Worm (Caenorhabditis elegans): Measurements from ENCODE around the gene lin-5.

lin-5 gene

DNA sequence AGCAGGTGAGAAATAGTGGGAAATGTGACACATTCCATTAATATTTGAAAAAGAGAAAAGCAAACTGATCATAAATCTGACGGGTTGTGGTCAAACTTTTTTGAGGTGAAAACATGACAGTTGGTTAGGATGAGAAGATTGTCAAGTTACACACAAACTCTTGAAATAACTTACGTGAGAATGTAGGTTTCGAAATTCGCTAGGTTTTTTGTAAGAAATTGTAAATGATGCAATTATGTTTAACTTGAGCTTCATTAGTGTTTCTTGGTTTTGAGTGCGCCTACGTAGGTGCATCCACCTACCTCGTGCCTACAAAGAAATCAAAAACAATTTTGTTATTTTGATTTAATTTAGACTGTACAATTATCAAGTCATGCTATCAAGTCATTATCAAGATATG is 25.1 kb upstream of the lin-5 start, which contains the start of gene cex-2:
Gene cex-2, minus strand, starts transcription at position 101 of the 400 bp plus-strand sequence.
- TF ChIP-seq ceh-27 (GFP tag; optimal IDR thresholded peaks at IDR 0.05): no peak
- TF ChIP-seq let-526 (GFP tag; IDR thresholded peaks at IDR 0.05): no peak
- TF ChIP-seq dox-1 (GFP tag; IDR thresholded peaks at IDR 0.05): no peak
- no peak for TF ChIP-seq sdz-38 (tag; optimal IDR thresholded peaks at IDR 0.05)
- TF ChIP-seq Y95B8A.8 (GFP tag; IDR thresholded peaks at IDR 0.05): no peak
- TF ChIP-seq die-1 (tag; optimal IDR thresholded peaks at IDR 0.05): no peak
- no peak for TF ChIP-seq madf-10 (tag; optimal IDR thresholded peaks at IDR 0.05)
- no peak for TF ChIP-seq nhr-80 (tag; optimal IDR thresholded peaks at IDR 0.05)
- no peak for TF ChIP-seq rpc-1 (optimal IDR thresholded peaks at IDR 0.05)
- TF ChIP-seq rpc-1 (tag; optimal IDR thresholded peaks at IDR 0.05): no peak
- TF ChIP-seq Y79H2A.3 (GFP tag; conservative IDR thresholded peaks at IDR 0.05): no peak
- no peak for TF ChIP-seq F22D6.2 (tag; optimal IDR thresholded peaks at IDR 0.05)
- no peak for TF ChIP-seq F52B5.7 (tag; optimal IDR thresholded peaks at IDR 0.05)
- TF ChIP-seq atf-7 (tag; optimal IDR thresholded peaks at IDR 0.05): no peak
- no peak for TF ChIP-seq let-607 (tag; optimal IDR thresholded peaks at IDR 0.05)
- no peak for TF ChIP-seq akir-1 (GFP tag; optimal IDR thresholded peaks at IDR 0.05)
- TF ChIP-seq C17E4.6 (GFP tag; IDR thresholded peaks at IDR 0.05): no peak
- TF ChIP-seq attf-3 (GFP tag; conservative IDR thresholded peaks at IDR 0.05): no peak
- TF ChIP-seq ekl-4 (GFP tag; IDR thresholded peaks at IDR 0.05): no peak
- TF ChIP-seq tbp1 (GFP tag; optimal IDR thresholded peaks at IDR 0.05): no peak
- TF ChIP-seq unc-62 (GFP tag; optimal IDR thresholded peaks at IDR 0.05): no peak

DNA sequence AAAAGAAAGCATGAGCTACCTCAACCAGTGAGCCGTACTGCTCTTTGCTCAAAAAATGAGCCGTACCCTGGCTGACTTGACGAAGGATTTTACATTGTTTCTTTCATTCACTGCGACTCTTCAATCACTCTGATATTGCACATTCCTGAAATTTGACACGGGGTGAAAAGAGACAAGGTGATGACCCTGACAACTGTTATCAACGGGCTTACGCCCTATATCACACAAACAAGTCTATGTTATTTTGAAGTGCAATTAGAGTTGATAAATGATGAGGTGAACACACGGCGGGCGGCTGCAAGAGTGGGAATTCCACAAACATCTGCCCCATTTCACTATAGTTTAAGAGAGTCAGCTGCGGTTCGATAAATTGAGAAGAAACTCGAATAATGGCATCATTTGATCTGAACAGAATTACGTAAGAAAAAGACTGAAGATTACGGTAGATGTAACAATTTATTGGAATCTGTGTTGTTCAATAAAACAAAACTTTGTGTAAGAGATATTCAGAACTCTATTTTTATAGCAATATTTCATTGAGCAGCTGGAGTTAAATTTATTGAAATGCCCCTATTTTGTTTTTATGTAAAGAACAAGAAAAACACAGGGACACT is 23.7 kb upstream of the lin-5 start:
- no peak for TF ChIP-seq mcd-1 (GFP tag; IDR thresholded peaks at IDR 0.05)
- TF ChIP-seq hsf-1 (GFP tag; IDR thresholded peaks at IDR 0.05): no peak
- TF ChIP-seq tlf-1 (GFP tag; optimal IDR thresholded peaks at IDR 0.05): no peak
- no peak for TF ChIP-seq lsl-1 (GFP tag; optimal IDR thresholded peaks at IDR 0.05)
- TF ChIP-seq somi-1 (GFP tag; optimal IDR thresholded peaks at IDR 0.05): peak; percentile 40
- no peak for TF ChIP-seq hmg-20 (GFP tag; IDR thresholded peaks at IDR 0.05)
- TF ChIP-seq Y79H2A.3 (GFP tag; conservative IDR thresholded peaks at IDR 0.05): no peak
- TF ChIP-seq B0019.2 (GFP tag; conservative IDR thresholded peaks at IDR 0.05): no peak
- TF ChIP-seq K12H6.12 (tag; optimal IDR thresholded peaks at IDR 0.05): peak; percentile 61
- TF ChIP-seq nfya-2 (GFP tag; IDR thresholded peaks at IDR 0.05): no peak
- TF ChIP-seq ceh-40 (GFP tag; IDR thresholded peaks at IDR 0.05): no peak
- TF ChIP-seq nfyb-1 (GFP tag; IDR thresholded peaks at IDR 0.05): 0 out of 2 replicates have a peak, but pooled peaks have one; percentile 7
- TF ChIP-seq ztf-6 (GFP tag; IDR thresholded peaks at IDR 0.05): no peak
- no peak for TF ChIP-seq madf-10 (tag; optimal IDR thresholded peaks at IDR 0.05)

DNA sequence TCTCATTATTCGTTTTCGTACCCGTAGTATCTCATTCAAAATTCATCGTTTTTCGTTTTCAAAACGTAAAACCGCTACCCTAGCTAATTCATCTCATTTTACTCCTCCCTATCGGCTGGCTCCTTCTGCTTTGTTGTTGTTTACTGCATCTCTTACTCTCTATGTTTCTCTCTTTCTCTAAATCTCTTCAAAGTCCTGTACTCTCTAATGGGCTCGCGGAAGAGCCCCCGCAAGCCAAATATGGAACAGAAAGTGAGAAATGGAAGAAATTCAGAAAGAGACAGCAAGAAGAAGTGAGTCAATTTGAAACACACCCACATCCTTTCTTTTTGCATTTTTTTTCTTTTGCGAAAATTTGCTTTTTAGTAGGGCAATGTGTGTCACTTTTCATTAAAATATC is 21.7 kb upstream of the lin-5 start:
- TF ChIP-seq B0261.1 (tag; optimal IDR thresholded peaks at IDR 0.05) (no peak), B0019.2 (GFP tag; conservative IDR thresholded peaks at IDR 0.05) (no peak), hmg-1.2 (GFP tag; IDR thresholded peaks at IDR 0.05) (peak; percentile 76)

DNA sequence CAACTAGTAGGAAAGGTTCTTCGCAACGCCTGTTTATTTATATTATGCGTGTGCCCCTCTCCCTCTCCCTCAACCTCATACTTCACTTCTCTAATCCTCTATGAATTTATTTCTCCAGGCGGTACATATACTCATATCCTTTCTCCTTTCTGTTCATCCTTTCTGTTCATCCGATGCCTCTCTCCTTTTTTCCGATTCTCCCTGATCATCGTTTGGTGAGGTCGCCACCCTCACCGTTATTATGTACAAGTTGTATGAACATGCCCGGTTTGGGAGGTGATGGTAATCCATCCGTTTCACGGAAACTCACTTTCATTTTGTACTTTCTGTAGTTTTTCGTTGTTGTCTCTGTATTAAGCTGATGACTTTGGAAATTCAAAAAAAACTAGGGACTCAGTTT is 20.7 kb upstream of the lin-5 start:
- TF ChIP-seq efl-1 (GFP tag; optimal IDR thresholded peaks at IDR 0.05) (no peak), F23B12.7 (tag; optimal IDR thresholded peaks at IDR 0.05; ENCODE audit: insufficient read depth) (no peak), ccch-3 (GFP tag; optimal IDR thresholded peaks at IDR 0.05) (no peak), F57C9.4 (tag; optimal IDR thresholded peaks at IDR 0.05) (no peak), nfya-1 (tag; optimal IDR thresholded peaks at IDR 0.05; ENCODE audit: borderline replicate concordance, insufficient read depth) (no peak), Y95B8A.8 (GFP tag; IDR thresholded peaks at IDR 0.05) (no peak), F22D6.2 (tag; optimal IDR thresholded peaks at IDR 0.05) (no peak)
